Fruit fly (Drosophila melanogaster) whole organism, embryonic: ENCODE results near the gene mRpL4.

Experiments
- Abd-B ChIP-seq: fragments of 200-800 bp; sonication (Bioruptor generic); optimal IDR thresholded peaks from 2 replicates; lab custom pipeline; 2018; ENCODE audit warnings: missing biosample characterization, mild to moderate bottlenecking, missing genetic modification characterization, moderate library complexity
- Antp ChIP-seq: fragments of 200-800 bp; sonication (Bioruptor generic); optimal IDR thresholded peaks from 3 replicates; lab custom pipeline; 2016; ENCODE audit warnings: missing biosample characterization, missing genetic modification characterization
- CG10543 ChIP-seq: fragments of 200-800 bp; sonication (Bioruptor generic); optimal IDR thresholded peaks from 3 replicates; lab custom pipeline; 2017; ENCODE audit warnings: missing biosample characterization, mild to moderate bottlenecking, missing genetic modification characterization, moderate library complexity
- CG11456 ChIP-seq: fragments of 200-800 bp; sonication (Bioruptor generic); IDR thresholded peaks from 3 replicates; pipeline ENCODE4 v1.3.6; 2022; ENCODE audit warnings: missing biosample characterization, missing genetic modification characterization
- CG13123 ChIP-seq: fragments of 200-800 bp; sonication (Bioruptor generic); optimal IDR thresholded peaks from 2 replicates; lab custom pipeline; 2016; ENCODE audit warnings: missing biosample characterization, missing genetic modification characterization
- CG14014 ChIP-seq: fragments of 200-800 bp; sonication (Bioruptor generic); IDR thresholded peaks from 2 replicates; pipeline ENCODE4 v1.3.6; 2022; ENCODE audit warnings: missing biosample characterization, missing genetic modification characterization
- CG14050 ChIP-seq: fragments of 200-800 bp; sonication (Bioruptor generic); IDR thresholded peaks from 3 replicates; pipeline ENCODE4 v1.3.6; 2022; ENCODE audit warnings: missing biosample characterization, missing genetic modification characterization
- CG14860 ChIP-seq: fragments of 200-800 bp; sonication (Bioruptor generic); IDR thresholded peaks from 3 replicates; pipeline ENCODE4 v1.3.6; 2022; ENCODE audit warnings: missing biosample characterization, missing genetic modification characterization; ENCODE audit not compliant: partially characterized antibody
- CG17612 ChIP-seq: fragments of 200-800 bp; sonication (Bioruptor generic); IDR thresholded peaks from 2 replicates; pipeline ENCODE4 v1.3.6; 2022; ENCODE audit warnings: missing biosample characterization, missing genetic modification characterization
- CG18262 ChIP-seq: fragments of 200-800 bp; optimal IDR thresholded peaks from 3 replicates; lab custom pipeline; 2019; ENCODE audit warnings: missing biosample characterization, mild to moderate bottlenecking, missing genetic modification characterization, moderate library complexity
- CG2875 ChIP-seq: fragments of 200-800 bp; sonication (Bioruptor generic); optimal IDR thresholded peaks from 2 replicates; lab custom pipeline; 2017; ENCODE audit warnings: missing biosample characterization, mild to moderate bottlenecking, missing genetic modification characterization, missing genetic modification reagents
- CG42726 ChIP-seq: fragments of 200-800 bp; sonication (Bioruptor generic); IDR thresholded peaks from 2 replicates; pipeline ENCODE4 v1.3.6; 2022; ENCODE audit warnings: missing biosample characterization, missing genetic modification characterization; ENCODE audit not compliant: partially characterized antibody
- CG4854 ChIP-seq: fragments of 200-800 bp; sonication (Bioruptor generic); optimal IDR thresholded peaks from 2 replicates; lab custom pipeline; 2016; ENCODE audit warnings: missing biosample characterization, missing genetic modification characterization, inconsistent platforms
- CG6272 ChIP-seq: fragments of 200-800 bp; sonication (Bioruptor generic); IDR thresholded peaks from 2 replicates; pipeline ENCODE4 v1.3.6; 2022; ENCODE audit warnings: missing biosample characterization, missing genetic modification characterization
- CG6791 ChIP-seq: fragments of 200-800 bp; sonication (Bioruptor generic); IDR thresholded peaks from 3 replicates; pipeline ENCODE4 v1.3.6; 2022; ENCODE audit warnings: missing biosample characterization, missing genetic modification characterization; ENCODE audit not compliant: partially characterized antibody
- CG6854 ChIP-seq: fragments of 200-800 bp; sonication (Bioruptor generic); optimal IDR thresholded peaks from 3 replicates; lab custom pipeline; 2017; ENCODE audit warnings: missing biosample characterization, mild to moderate bottlenecking, missing genetic modification characterization
- CG7745 ChIP-seq: fragments of 200-800 bp; sonication (Bioruptor generic); optimal IDR thresholded peaks from 2 replicates; lab custom pipeline; 2018; ENCODE audit warnings: missing biosample characterization, mild to moderate bottlenecking, missing genetic modification characterization, moderate library complexity
- CG8478 ChIP-seq: fragments of >200 bp; optimal IDR thresholded peaks from 2 replicates; lab custom pipeline; 2018
- CG8924 ChIP-seq: fragments of 200-800 bp; optimal IDR thresholded peaks from 3 replicates; lab custom pipeline; 2019; ENCODE audit warnings: missing biosample characterization, mild to moderate bottlenecking, missing genetic modification characterization, moderate library complexity
- D ChIP-seq, 2 experiments: fragments of 200-800 bp in 1 of 2; fragments of >200 bp in 1 of 2; sonication (Bioruptor generic) in 1 of 2; optimal IDR thresholded peaks; 2 replicates in 1 of 2; 3 replicates in 1 of 2; lab custom pipeline; 2017; ENCODE audit warnings: mild to moderate bottlenecking in 1 of 2, missing biosample characterization in 1 of 2, missing genetic modification characterization in 1 of 2, missing genetic modification reagents in 1 of 2
- Dek ChIP-seq: fragments of 200-800 bp; sonication (Bioruptor generic); optimal IDR thresholded peaks from 3 replicates; lab custom pipeline; 2019; ENCODE audit warnings: missing biosample characterization, mild to moderate bottlenecking, missing genetic modification characterization, moderate library complexity
- E2f1 ChIP-seq: fragments of 200-800 bp; sonication (Bioruptor generic); IDR thresholded peaks from 2 replicates; pipeline ENCODE4 v1.3.6; 2022; ENCODE audit warnings: missing biosample characterization, missing genetic modification characterization
- E2f2 ChIP-seq: fragments of 200-800 bp; sonication (Bioruptor generic); IDR thresholded peaks from 2 replicates; pipeline ENCODE4 v1.3.6; 2022; ENCODE audit warnings: missing biosample characterization, missing genetic modification characterization
- Ets65A ChIP-seq: fragments of 200-800 bp; sonication (Bioruptor generic); peaks from one replicate; lab custom pipeline; 2016; ENCODE audit warnings: missing biosample characterization, missing genetic modification characterization
- Hand ChIP-seq: fragments of 200-800 bp; sonication (Bioruptor generic); optimal IDR thresholded peaks from 2 replicates; lab custom pipeline; 2017; ENCODE audit warnings: mild to moderate bottlenecking, missing biosample characterization, missing genetic modification reagents, missing genetic modification characterization
- Hmr ChIP-seq: fragments of 200-800 bp; sonication (Bioruptor generic); optimal IDR thresholded peaks from 3 replicates; lab custom pipeline; 2017; ENCODE audit warnings: mild to moderate bottlenecking, missing biosample characterization, missing genetic modification reagents, missing genetic modification characterization
- Lpt ChIP-seq: fragments of >200 bp; optimal IDR thresholded peaks from 2 replicates; lab custom pipeline; 2018; ENCODE audit warnings: missing biosample characterization, missing genetic modification characterization
- MBD-R2 ChIP-seq: fragments of 200-800 bp; sonication (Bioruptor generic); IDR thresholded peaks from 2 replicates; pipeline ENCODE4 v1.3.6; 2022; ENCODE audit warnings: missing biosample characterization, missing genetic modification characterization
- Med ChIP-seq: fragments of 200-800 bp; sonication (Bioruptor generic); peaks from one replicate; lab custom pipeline; 2016; ENCODE audit warnings: missing biosample characterization, missing genetic modification characterization, mild to moderate bottlenecking, inconsistent platforms, moderate library complexity
- Myb ChIP-seq: fragments of 200-800 bp; sonication (Bioruptor generic); optimal IDR thresholded peaks from 2 replicates; lab custom pipeline; 2016; ENCODE audit warnings: missing biosample characterization, missing genetic modification characterization
- NC2α ChIP-seq: fragments of 200-800 bp; sonication (Bioruptor generic); optimal IDR thresholded peaks from 2 replicates; lab custom pipeline; 2016; ENCODE audit warnings: missing biosample characterization, missing genetic modification characterization
- Optix ChIP-seq: fragments of 200-800 bp; sonication (Bioruptor generic); IDR thresholded peaks from 3 replicates; pipeline ENCODE4 v1.3.6; 2022; ENCODE audit warnings: missing biosample characterization, missing genetic modification characterization
- Sox100B ChIP-seq: fragments of 200-800 bp; sonication (Bioruptor generic); optimal IDR thresholded peaks from 3 replicates; lab custom pipeline; 2018; ENCODE audit warnings: missing biosample characterization, mild to moderate bottlenecking, missing genetic modification characterization
- bbx ChIP-seq: fragments of 200-800 bp; sonication (Bioruptor generic); IDR thresholded peaks from 2 replicates; pipeline ENCODE4 v1.3.6; 2022; ENCODE audit warnings: missing biosample characterization, missing genetic modification characterization; ENCODE audit not compliant: partially characterized antibody
- btn ChIP-seq: fragments of 200-800 bp; sonication (Bioruptor generic); optimal IDR thresholded peaks from 2 replicates; lab custom pipeline; 2016; ENCODE audit warnings: missing biosample characterization, missing genetic modification characterization
- chn ChIP-seq: fragments of 200-800 bp; sonication (Bioruptor generic); optimal IDR thresholded peaks from 2 replicates; lab custom pipeline; 2016; ENCODE audit warnings: missing biosample characterization, missing genetic modification characterization
- dimm ChIP-seq: fragments of 200-800 bp; sonication (Bioruptor generic); IDR thresholded peaks from 2 replicates; pipeline ENCODE4 v1.3.6; 2022; ENCODE audit warnings: missing biosample characterization, missing genetic modification characterization
- ems ChIP-seq: fragments of 200-800 bp; sonication (Bioruptor generic); optimal IDR thresholded peaks from 3 replicates; lab custom pipeline; 2016; ENCODE audit warnings: missing biosample characterization, missing genetic modification characterization
- eve ChIP-seq, 2 experiments: fragments of >200 bp; optimal IDR thresholded peaks; 2 replicates each; lab custom pipeline; 2017; ENCODE audit warnings: missing biosample characterization in 2 of 2, missing genetic modification characterization in 2 of 2
- grn ChIP-seq: fragments of 200-800 bp; sonication (Bioruptor generic); optimal IDR thresholded peaks from 3 replicates; lab custom pipeline; 2017; ENCODE audit warnings: missing biosample characterization, missing genetic modification characterization
- kah ChIP-seq: fragments of 200-800 bp; sonication (Bioruptor generic); optimal IDR thresholded peaks from 2 replicates; lab custom pipeline; 2018; ENCODE audit warnings: missing biosample characterization, mild to moderate bottlenecking, missing genetic modification characterization
- lilli ChIP-seq: fragments of 200-800 bp; sonication (Bioruptor generic); optimal IDR thresholded peaks from 3 replicates; lab custom pipeline; 2016; ENCODE audit warnings: missing biosample characterization, missing genetic modification characterization
- lola ChIP-seq, 3 experiments: fragments of >200 bp in 2 of 3; fragments of 200-800 bp in 1 of 3; sonication (Bioruptor generic) in 1 of 3; optimal IDR thresholded peaks; 2 replicates each; lab custom pipeline; 2017 to 2019; ENCODE audit warnings: missing biosample characterization in 3 of 3, missing genetic modification characterization in 3 of 3, mild to moderate bottlenecking in 1 of 3, moderate library complexity in 1 of 3
- mirr ChIP-seq: fragments of 200-800 bp; sonication (Bioruptor generic); optimal IDR thresholded peaks from 3 replicates; lab custom pipeline; 2018; ENCODE audit warnings: missing biosample characterization, mild to moderate bottlenecking, missing genetic modification characterization
- otp ChIP-seq: fragments of 200-800 bp; sonication (Bioruptor generic); IDR thresholded peaks from 3 replicates; pipeline ENCODE4, ENCODE4 v1.3.6; 2022; ENCODE audit warnings: missing biosample characterization, missing genetic modification characterization
- p53 ChIP-seq: fragments of 200-800 bp; sonication (Bioruptor generic); optimal IDR thresholded peaks from 2 replicates; lab custom pipeline; 2016; ENCODE audit warnings: missing biosample characterization, missing genetic modification characterization
- salm ChIP-seq: fragments of 200-800 bp; sonication (Bioruptor generic); optimal IDR thresholded peaks from 2 replicates; lab custom pipeline; 2018; ENCODE audit warnings: missing biosample characterization, mild to moderate bottlenecking, missing genetic modification characterization
- sqz ChIP-seq: fragments of 200-800 bp; sonication (Bioruptor generic); optimal IDR thresholded peaks from 3 replicates; lab custom pipeline; 2018; ENCODE audit warnings: missing biosample characterization, mild to moderate bottlenecking, missing genetic modification characterization
- toy ChIP-seq: fragments of 200-800 bp; sonication (Bioruptor generic); IDR thresholded peaks from 2 replicates; pipeline ENCODE4 v1.3.6; 2022; ENCODE audit warnings: missing biosample characterization, missing genetic modification characterization
- vvl ChIP-seq: fragments of 200-800 bp; sonication (Bioruptor generic); IDR thresholded peaks from 2 replicates; pipeline ENCODE4 v1.3.6; 2022; ENCODE audit warnings: missing biosample characterization, missing genetic modification characterization

mRpL4 gene

DNA sequence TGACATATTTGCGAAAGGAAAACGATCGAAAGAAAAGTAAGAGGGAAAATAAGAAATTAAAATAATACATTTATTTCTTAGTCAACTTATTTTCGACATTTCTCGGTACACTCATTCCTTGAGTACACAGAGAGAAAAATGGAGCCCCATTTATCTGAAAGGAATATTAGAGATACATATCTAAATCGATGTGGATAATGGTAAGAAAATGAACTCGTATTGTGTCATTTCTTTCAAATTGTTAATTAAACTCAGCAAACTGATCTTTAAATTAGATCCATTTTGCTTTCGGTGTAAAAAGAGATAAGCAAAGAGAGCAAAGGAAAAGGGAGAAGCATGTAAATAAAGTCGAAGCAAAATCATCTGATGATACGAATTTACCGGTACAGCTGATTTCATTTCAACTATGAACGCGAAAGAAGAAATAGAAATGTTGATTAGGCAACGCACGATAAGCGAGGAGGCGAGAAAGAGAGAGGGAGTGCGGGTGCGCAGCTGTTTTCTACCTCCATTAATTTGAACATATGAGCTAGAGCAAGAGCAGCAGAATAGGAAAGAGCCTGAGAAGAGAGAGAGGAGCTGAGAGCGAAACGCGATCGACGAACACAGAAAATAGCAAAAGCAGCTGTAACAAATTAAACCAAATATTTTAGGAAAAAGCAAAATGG is 43.1 kb downstream of the mRpL4 start (continued):
- TF ChIP-seq CG11456: no peak
- peak; percentile 25 for TF ChIP-seq sqz (GFP tag; lab: Kevin White, UChicago)
- TF ChIP-seq mirr (GFP tag; lab: Kevin White, UChicago): peak; percentile 48
- peak; percentile 53 for TF ChIP-seq grn (GFP tag; lab: Kevin White, UChicago)
- peak; percentile 86 for TF ChIP-seq CG18262 (tag; lab: Kevin White, UChicago)
- peak; percentile 89 for TF ChIP-seq Dek (tag; lab: Kevin White, UChicago)
- TF ChIP-seq CG13123: peak; percentile 73
- TF ChIP-seq CG14050: no peak
- peak; percentile 84 for TF ChIP-seq CG6854 (GFP tag; lab: Kevin White, UChicago)
- TF ChIP-seq p53 (GFP tag; lab: Kevin White, UChicago): peak; percentile 54
- peak; percentile 60 for TF ChIP-seq CG6272 (GFP tag; lab: Robert Waterston, UW)
- peak; percentile 82 for TF ChIP-seq CG4854 (GFP tag; lab: Kevin White, UChicago)
- TF ChIP-seq toy (GFP tag; lab: Robert Waterston, UW): no peak
- peak in 1 of 2 experiments; percentile 23 for TF ChIP-seq eve (GFP tag; optimal IDR thresholded peaks at IDR 0.05; lab: Kevin White, UChicago)
- TF ChIP-seq D (optimal IDR thresholded peaks at IDR 0.05; lab: Kevin White, UChicago): no peak
- TF ChIP-seq D (GFP tag; optimal IDR thresholded peaks at IDR 0.05; lab: Kevin White, UChicago): peak; percentile 81
- TF ChIP-seq Hmr (GFP tag; lab: Kevin White, UChicago): peak; percentile 76
- no peak for TF ChIP-seq otp (GFP tag; lab: Robert Waterston, UW)
- no peak for TF ChIP-seq CG8478
- peak; percentile 24 for TF ChIP-seq CG10543 (GFP tag; lab: Kevin White, UChicago)
- peak; percentile 97 for TF ChIP-seq Ets65A (GFP tag; lab: Kevin White, UChicago)
- peak; percentile 89 for TF ChIP-seq chn
- TF ChIP-seq CG17612 (GFP tag; lab: Robert Waterston, UW): no peak
- TF ChIP-seq btn (GFP tag; lab: Kevin White, UChicago): peak; percentile 68
- TF ChIP-seq vvl (GFP tag; lab: Robert Waterston, UW): no peak
- TF ChIP-seq Abd-B (GFP tag; lab: Kevin White, UChicago): peak; percentile 88
- TF ChIP-seq Antp (GFP tag; lab: Kevin White, UChicago): peak; percentile 83
- TF ChIP-seq bbx (GFP tag; lab: Robert Waterston, UW): no peak
- TF ChIP-seq CG7745 (tag; lab: Kevin White, UChicago): peak; percentile 17
- TF ChIP-seq MBD-R2: no peak
- peak; percentile 98 for TF ChIP-seq Med (GFP tag; lab: Kevin White, UChicago)
- TF ChIP-seq CG42726 (GFP tag; lab: Robert Waterston, UW): no peak
- TF ChIP-seq CG8924 (tag; lab: Kevin White, UChicago): peak; percentile 84
- TF ChIP-seq kah (GFP tag; lab: Kevin White, UChicago): peak; percentile 68
- TF ChIP-seq E2f2 (GFP tag; lab: Robert Waterston, UW): no peak
- peak; percentile 76 for TF ChIP-seq Hand
- TF ChIP-seq dimm (GFP tag; lab: Robert Waterston, UW): no peak
- TF ChIP-seq CG6791 (GFP tag; lab: Robert Waterston, UW): no peak
- TF ChIP-seq lilli (GFP tag; lab: Kevin White, UChicago): peak; percentile 86
- no peak for TF ChIP-seq E2f1 (GFP tag; lab: Robert Waterston, UW)
- TF ChIP-seq Optix (GFP tag; lab: Robert Waterston, UW): no peak
- peak; percentile 84 for TF ChIP-seq ems
- no peak for TF ChIP-seq CG14860 (GFP tag; lab: Robert Waterston, UW)
- peak; percentile 68 for TF ChIP-seq Myb
- TF ChIP-seq CG14014 (GFP tag; lab: Robert Waterston, UW): no peak
- TF ChIP-seq salm (tag; lab: Kevin White, UChicago): peak; percentile 82
- TF ChIP-seq Lpt (GFP tag; lab: Kevin White, UChicago): no peak
- TF ChIP-seq NC2α (GFP tag; lab: Kevin White, UChicago): peak; percentile 47
- TF ChIP-seq CG2875 (GFP tag; lab: Kevin White, UChicago): peak; percentile 81
- peak in 1 of 3 experiments; percentile 80 for TF ChIP-seq lola (GFP tag; optimal IDR thresholded peaks at IDR 0.05; lab: Kevin White, UChicago)
- peak; percentile 69 for TF ChIP-seq Sox100B (GFP tag; lab: Kevin White, UChicago)
